Worm (Caenorhabditis elegans): Measurements from ENCODE around the gene F01G10.6.
A peak's percentile ranks its signal among the peaks of the same experiment; 100 is the strongest.

Gene F01G10.6

ce11 chrIV:10235279-10235829, 7.9 kb upstream of the F01G10.6 start, which contains the start of gene ech-9:
ech-9 (minus strand) TSS chrIV:10235329.
- TF ChIP-seq lin-29 (GFP tag; IDR thresholded peaks at IDR 0.05) (no peak), dve-1 (tag; optimal IDR thresholded peaks at IDR 0.05; ENCODE audit: insufficient read depth) (no peak), ctbp-1 (GFP tag; IDR thresholded peaks at IDR 0.05) (no peak), Y48G9A.11 (GFP tag; IDR thresholded peaks at IDR 0.05) (no peak), D1046.2 (GFP tag; IDR thresholded peaks at IDR 0.05) (no peak), lin-13 (GFP tag; optimal IDR thresholded peaks at IDR 0.05) (no peak), pha-4 (GFP tag; IDR thresholded peaks at IDR 0.05) (no peak), pha-4 (tag; optimal IDR thresholded peaks at IDR 0.05) (no peak), set-16 (GFP tag; IDR thresholded peaks at IDR 0.05) (no peak), Y75B8A.6 (GFP tag; IDR thresholded peaks at IDR 0.05) (0 out of 2 replicates have a peak, but pooled peaks have one; percentile 21), R02D3.7 (tag; optimal IDR thresholded peaks at IDR 0.05) (no peak), hlh-11 (tag; optimal IDR thresholded peaks at IDR 0.05) (peak; percentile 2), mdl-1 (tag; optimal IDR thresholded peaks at IDR 0.05) (no peak), pqm-1 (tag; optimal IDR thresholded peaks at IDR 0.05) (peak; percentile 30), nhr-111 (GFP tag; optimal IDR thresholded peaks at IDR 0.05) (no peak), mdt-29 (GFP tag; IDR thresholded peaks at IDR 0.05) (no peak), fkh-10 (GFP tag; optimal IDR thresholded peaks at IDR 0.05) (no peak), zag-1 (tag; optimal IDR thresholded peaks at IDR 0.05) (no peak), T26A8.4 (GFP tag; IDR thresholded peaks at IDR 0.05) (no peak), cey-2 (tag; optimal IDR thresholded peaks at IDR 0.05; ENCODE audit: borderline replicate concordance, insufficient read depth) (no peak), php-3 (GFP tag; IDR thresholded peaks at IDR 0.05) (no peak), daf-19 (GFP tag; conservative IDR thresholded peaks at IDR 0.05) (no peak), ztf-7 (tag; optimal IDR thresholded peaks at IDR 0.05) (no peak), duxl-1 (tag; optimal IDR thresholded peaks at IDR 0.05; ENCODE audit: poor library complexity) (no peak), saeg-2 (GFP tag; IDR thresholded peaks at IDR 0.05) (no peak), daf-16 (GFP tag; optimal IDR thresholded peaks at IDR 0.05) (no peak), daf-16 (tag; optimal IDR thresholded peaks at IDR 0.05) (peak; percentile 54), hif-1 (tag; optimal IDR thresholded peaks at IDR 0.05) (no peak), egl-43 (GFP tag; IDR thresholded peaks at IDR 0.05) (no peak), lin-39 (tag; optimal IDR thresholded peaks at IDR 0.05) (no peak), F44E2.7 (GFP tag; IDR thresholded peaks at IDR 0.05) (no peak), lsy-2 (tag; optimal IDR thresholded peaks at IDR 0.05) (no peak), nhr-28 (tag; optimal IDR thresholded peaks at IDR 0.05) (peak; percentile 13)

DNA sequence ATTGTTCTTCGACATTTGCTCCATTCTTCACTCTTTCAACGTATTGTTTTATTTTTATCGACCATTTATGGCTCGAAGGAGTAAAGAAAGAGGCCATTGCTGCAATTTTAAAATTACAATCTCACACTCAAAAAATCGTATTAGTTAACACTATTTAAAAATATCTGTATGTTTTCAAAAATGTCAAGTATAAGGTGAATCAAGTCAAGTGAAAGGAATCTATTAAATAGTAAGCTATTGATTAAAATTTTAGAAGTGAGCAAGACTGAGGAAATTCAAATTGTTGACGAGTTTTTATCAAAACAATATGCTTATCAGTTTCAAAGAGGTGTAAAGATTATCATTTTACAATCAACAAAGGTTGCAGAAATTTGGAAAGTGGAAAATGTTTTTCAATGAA, 5.0 kb upstream of the F01G10.6 start, which contains the start of gene F01G10.4:
Gene F01G10.4, minus strand, starts transcription at position 101 of the 400 bp plus-strand sequence.
- TF ChIP-seq nhr-41 (GFP tag; IDR thresholded peaks at IDR 0.05): no peak
- TF ChIP-seq zfp-3 (GFP tag; conservative IDR thresholded peaks at IDR 0.05): no peak
- no peak for TF ChIP-seq skn-1 (tag; optimal IDR thresholded peaks at IDR 0.05)

- TF ChIP-seq rbr-2 (tag; optimal IDR thresholded peaks at IDR 0.05) (no peak), ceh-62 (tag; optimal IDR thresholded peaks at IDR 0.05) (no peak), pha-4 (GFP tag; IDR thresholded peaks at IDR 0.05) (no peak), pha-4 (tag; optimal IDR thresholded peaks at IDR 0.05) (no peak), lsy-2 (tag; optimal IDR thresholded peaks at IDR 0.05) (no peak), Y48G9A.11 (GFP tag; IDR thresholded peaks at IDR 0.05) (no peak), T20F7.1 (GFP tag; optimal IDR thresholded peaks at IDR 0.05) (no peak), fkh-10 (GFP tag; optimal IDR thresholded peaks at IDR 0.05) (no peak), tag-97 (GFP tag; IDR thresholded peaks at IDR 0.05) (no peak), ceh-32 (tag; optimal IDR thresholded peaks at IDR 0.05; ENCODE audit: poor library complexity) (no peak), zip-2 (tag; optimal IDR thresholded peaks at IDR 0.05) (no peak), nhr-42 (GFP tag; IDR thresholded peaks at IDR 0.05) (no peak), nhr-28 (tag; optimal IDR thresholded peaks at IDR 0.05) (no peak), dmd-8 (GFP tag; IDR thresholded peaks at IDR 0.05) (no peak), ctbp-1 (GFP tag; IDR thresholded peaks at IDR 0.05) (no peak), skn-1 (tag; optimal IDR thresholded peaks at IDR 0.05) (no peak), nhr-102 (tag; optimal IDR thresholded peaks at IDR 0.05) (no peak)
Measured at ce11 chrIV:10230971-10231370, 3.5 kb upstream of the F01G10.6 start, which contains the start of gene F01G10.5. F01G10.5 (minus strand) TSS chrIV:10231071.

All from whole organism, L4 larva.